Worm (Caenorhabditis elegans): ENCODE results near the gene F42A10.9.

DNA sequence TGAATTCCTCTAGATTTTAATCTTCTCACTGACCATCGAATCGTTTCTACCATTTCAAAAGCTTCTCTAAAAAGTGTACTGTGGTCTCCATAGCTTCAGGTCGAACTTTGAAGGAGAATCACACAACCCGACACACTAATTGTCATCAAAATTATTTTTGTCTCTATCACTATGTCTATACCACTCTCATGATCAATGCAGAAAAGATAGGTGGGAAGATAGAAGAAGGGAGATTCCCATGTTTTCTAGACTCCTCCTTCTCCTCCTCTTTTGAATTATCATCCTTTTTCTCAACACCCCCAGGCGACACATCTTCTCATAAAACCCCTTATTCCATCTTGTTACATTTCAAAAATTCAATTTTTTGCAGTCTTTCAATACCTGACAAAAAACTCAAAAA lies 18.5 kb upstream of the F42A10.9 start, which contains the start of gene Y42G9A.3:
- TF ChIP-seq attf-5 (GFP tag; optimal IDR thresholded peaks at IDR 0.05) (no peak), sdz-38 (tag; optimal IDR thresholded peaks at IDR 0.05) (no peak), sea-2 (GFP tag; IDR thresholded peaks at IDR 0.05) (no peak), rpc-1 (optimal IDR thresholded peaks at IDR 0.05) (no peak), rpc-1 (tag; optimal IDR thresholded peaks at IDR 0.05) (no peak), rec-8 (tag; optimal IDR thresholded peaks at IDR 0.05) (no peak), hrde-1 (tag; optimal IDR thresholded peaks at IDR 0.05; ENCODE audit: borderline replicate concordance) (no peak), unc-62 (GFP tag; optimal IDR thresholded peaks at IDR 0.05) (no peak), ztf-26 (tag; optimal IDR thresholded peaks at IDR 0.05) (no peak), egl-44 (GFP tag; IDR thresholded peaks at IDR 0.05) (no peak), snpc-3.4 (tag; optimal IDR thresholded peaks at IDR 0.05) (no peak), sptf-2 (GFP tag; optimal IDR thresholded peaks at IDR 0.05) (no peak)

Data from whole organism, young adult.